Worm (Caenorhabditis elegans): ENCODE measurements around the gene C42D8.9.
A peak's percentile ranks its signal among the peaks of the same experiment; 100 is the strongest.

Gene C42D8.9

DNA sequence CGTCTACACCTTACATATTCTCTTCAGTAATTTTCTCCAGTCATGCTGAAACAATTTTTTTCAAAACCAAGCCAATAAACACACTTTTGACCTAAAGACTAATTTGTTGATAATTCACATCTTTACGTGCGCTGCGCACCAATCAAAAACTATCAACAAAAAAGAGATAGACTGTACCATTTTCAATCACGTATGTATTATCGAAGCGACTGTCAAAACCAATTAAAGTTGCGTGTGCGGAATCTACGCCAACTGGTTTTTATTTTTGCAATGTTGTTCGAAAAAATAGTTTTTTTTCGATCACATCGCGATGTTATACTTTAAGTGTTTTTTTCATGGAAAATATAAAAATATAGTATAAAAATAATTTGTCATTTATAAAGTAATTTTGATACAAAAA, 27.5 kb downstream of the C42D8.9 start:
- TF ChIP-seq mdl-1 (tag; optimal IDR thresholded peaks at IDR 0.05) (peak in 1 of 2 experiments; percentile 16), unc-62 (GFP tag; optimal IDR thresholded peaks at IDR 0.05 in 1 of 2) (peak in 1 of 2 experiments; percentile 35), unc-62 (tag; optimal IDR thresholded peaks at IDR 0.05) (no peak), ces-1 (GFP tag; optimal IDR thresholded peaks at IDR 0.05) (no peak), dmd-6 (GFP tag; IDR thresholded peaks at IDR 0.05) (peak; percentile 34; the same call in 1 of the 2 replicates), daf-19 (GFP tag; conservative IDR thresholded peaks at IDR 0.05) (no peak), ceh-20 (GFP tag; IDR thresholded peaks at IDR 0.05) (0 out of 2 replicates have a peak, but pooled peaks have one; percentile 37), tra-1 (GFP tag; IDR thresholded peaks at IDR 0.05) (0 out of 2 replicates have a peak, but pooled peaks have one; percentile 17), saeg-2 (GFP tag; IDR thresholded peaks at IDR 0.05) (no peak), nhr-28 (tag; optimal IDR thresholded peaks at IDR 0.05) (peak; percentile 15)

DNA sequence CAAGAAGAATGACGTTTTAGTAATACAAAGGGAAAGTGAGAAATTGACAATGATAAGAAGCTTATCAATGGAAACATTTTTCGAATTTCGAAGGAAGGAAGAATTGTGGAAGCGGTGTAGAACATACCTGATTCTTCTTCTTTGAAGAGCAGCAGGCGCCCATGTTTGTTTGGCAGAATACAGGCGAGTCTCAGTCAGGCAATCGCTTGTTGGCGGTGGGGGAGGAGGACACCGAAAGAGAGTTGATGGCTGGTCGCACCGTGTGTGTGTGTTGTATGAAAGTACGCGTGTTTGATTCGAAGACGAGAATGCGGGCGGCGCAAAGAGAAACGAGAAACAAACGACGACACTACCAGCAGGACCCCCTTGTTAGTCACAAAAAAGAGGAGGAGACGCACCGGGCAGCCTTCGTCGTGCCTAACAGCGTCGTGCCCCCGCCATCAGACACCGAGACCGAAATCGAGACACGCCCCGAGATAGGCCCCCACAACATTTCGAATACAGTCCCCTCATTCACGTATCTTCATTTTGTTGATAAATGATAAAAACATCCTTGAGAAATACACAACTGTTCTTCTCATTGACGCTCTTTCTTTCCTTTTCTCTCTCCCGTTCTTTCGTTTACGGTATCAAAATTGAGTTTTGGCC, 29.0 kb downstream of the C42D8.9 start, which contains the start of gene cal-5:
cal-5 (minus strand) TSS at position 266 of the 648 bp plus-strand sequence.
- TF ChIP-seq set-16 (GFP tag; IDR thresholded peaks at IDR 0.05) (peak; percentile 54), lin-29 (GFP tag; IDR thresholded peaks at IDR 0.05) (no peak), nhr-48 (tag; optimal IDR thresholded peaks at IDR 0.05) (peak; percentile 39), unc-130 (GFP tag; optimal IDR thresholded peaks at IDR 0.05) (no peak), nhr-237 (tag; optimal IDR thresholded peaks at IDR 0.05) (no peak), ZK546.5 (tag; optimal IDR thresholded peaks at IDR 0.05) (no peak), ceh-62 (tag; optimal IDR thresholded peaks at IDR 0.05) (no peak), ceh-20 (GFP tag; IDR thresholded peaks at IDR 0.05) (no peak), lin-13 (GFP tag; optimal IDR thresholded peaks at IDR 0.05) (no peak), lin-1 (GFP tag; IDR thresholded peaks at IDR 0.05) (peak; percentile 47; the same call in 1 of the 2 replicates), lin-39 (tag; optimal IDR thresholded peaks at IDR 0.05) (no peak), nhr-42 (GFP tag; IDR thresholded peaks at IDR 0.05) (0 out of 2 replicates have a peak, but pooled peaks have one; percentile 31), dve-1 (tag; optimal IDR thresholded peaks at IDR 0.05; ENCODE audit: insufficient read depth) (peak; percentile 2), fkh-10 (GFP tag; optimal IDR thresholded peaks at IDR 0.05) (no peak), ces-1 (GFP tag; optimal IDR thresholded peaks at IDR 0.05) (no peak), rbr-2 (tag; optimal IDR thresholded peaks at IDR 0.05) (peak; percentile 45), gei-8 (GFP tag; optimal IDR thresholded peaks at IDR 0.05) (no peak), egl-27 (tag; optimal IDR thresholded peaks at IDR 0.05) (no peak), F26F4.8 (GFP tag; conservative IDR thresholded peaks at IDR 0.05) (no peak), zip-2 (tag; optimal IDR thresholded peaks at IDR 0.05) (no peak), lin-38 (GFP tag; IDR thresholded peaks at IDR 0.05) (no peak), mdl-1 (tag; optimal IDR thresholded peaks at IDR 0.05) (peak; percentile 25 to 59), nhr-77 (tag; optimal IDR thresholded peaks at IDR 0.05) (peak; percentile 24), aly-2 (tag; optimal IDR thresholded peaks at IDR 0.05) (no peak), snpc-1.2 (GFP tag; IDR thresholded peaks at IDR 0.05) (no peak), F10B5.3 (tag; optimal IDR thresholded peaks at IDR 0.05) (no peak), dmd-8 (GFP tag; IDR thresholded peaks at IDR 0.05) (no peak), jun-1 (tag; optimal IDR thresholded peaks at IDR 0.05) (no peak), ceh-28 (tag; optimal IDR thresholded peaks at IDR 0.05) (no peak), nhr-41 (GFP tag; IDR thresholded peaks at IDR 0.05) (no peak), daf-16 (GFP tag; optimal IDR thresholded peaks at IDR 0.05) (no peak), daf-16 (tag; optimal IDR thresholded peaks at IDR 0.05) (peak; percentile 64), nhr-11 (tag; optimal IDR thresholded peaks at IDR 0.05) (no peak), lir-3 (tag; optimal IDR thresholded peaks at IDR 0.05) (no peak), dmd-9 (GFP tag; IDR thresholded peaks at IDR 0.05) (no peak), madf-5 (GFP tag; IDR thresholded peaks at IDR 0.05) (no peak), sdz-12 (GFP tag; optimal IDR thresholded peaks at IDR 0.05) (no peak), lin-15B (tag; optimal IDR thresholded peaks at IDR 0.05) (no peak), php-3 (GFP tag; IDR thresholded peaks at IDR 0.05) (no peak), mxl-3 (GFP tag; optimal IDR thresholded peaks at IDR 0.05) (peak; percentile 94), tra-1 (GFP tag; IDR thresholded peaks at IDR 0.05) (no peak), egl-43 (GFP tag; IDR thresholded peaks at IDR 0.05) (peak; percentile 35; the same call in 1 of the 2 replicates), ceh-32 (tag; optimal IDR thresholded peaks at IDR 0.05; ENCODE audit: poor library complexity) (no peak)
